Worm (Caenorhabditis elegans) whole organism, mixed stage, embryonic: ENCODE results near the gene C53B4.2.

ENCODE experiments used
- M03D4.4 ChIP-seq: sonication (generic microtip); optimal IDR thresholded peaks from 2 replicates; lab custom pipeline; 2017; ENCODE audit warnings: mild to moderate bottlenecking, missing genetic modification characterization, missing compliant biosample characterization
- bed-3 ChIP-seq: fragments of 200-800 bp; sonication (Bioruptor generic); optimal IDR thresholded peaks from 3 replicates; lab custom pipeline; 2018; ENCODE audit warnings: mild to moderate bottlenecking, missing genetic modification characterization, moderate library complexity, missing compliant biosample characterization
- blmp-1 ChIP-seq: fragments of 150-350 bp; optimal IDR thresholded peaks from 2 replicates; lab custom pipeline; 2014; ENCODE audit warnings: missing biosample characterization, missing genetic modification characterization
- ceh-39 ChIP-seq: fragments of 150-350 bp; optimal IDR thresholded peaks from 2 replicates; lab custom pipeline; 2014; ENCODE audit warnings: missing biosample characterization, missing genetic modification characterization
- ceh-43 ChIP-seq: fragments of 200-800 bp; sonication (Bioruptor generic); optimal IDR thresholded peaks from 2 replicates; lab custom pipeline; 2018; ENCODE audit warnings: mild to moderate bottlenecking, missing genetic modification characterization, moderate library complexity, missing compliant biosample characterization
- ceh-83 ChIP-seq: fragments of 200-800 bp; sonication (Bioruptor generic); optimal IDR thresholded peaks from 2 replicates; lab custom pipeline; 2018; ENCODE audit warnings: mild to moderate bottlenecking, missing genetic modification characterization, missing compliant biosample characterization
- ces-1 ChIP-seq: fragments of 150-350 bp; optimal IDR thresholded peaks from 2 replicates; lab custom pipeline; 2014; ENCODE audit warnings: missing biosample characterization, missing genetic modification reagents, missing genetic modification characterization
- cnd-1 ChIP-seq: fragments of 200-800 bp; sonication (Bioruptor generic); optimal IDR thresholded peaks from 2 replicates; lab custom pipeline; 2018; ENCODE audit warnings: mild to moderate bottlenecking, missing genetic modification characterization, missing compliant biosample characterization
- drap-1 ChIP-seq: fragments of 200-800 bp; sonication (Bioruptor generic); optimal IDR thresholded peaks from 3 replicates; lab custom pipeline; 2018; ENCODE audit warnings: mild to moderate bottlenecking, missing genetic modification characterization, missing compliant biosample characterization
- elt-1 ChIP-seq: sonication (generic microtip); optimal IDR thresholded peaks from 2 replicates; lab custom pipeline; 2017; ENCODE audit warnings: missing genetic modification characterization, mild to moderate bottlenecking, missing compliant biosample characterization, antibody characterized with exemption, moderate library complexity, borderline replicate concordance; ENCODE audit not compliant: insufficient read depth
- elt-3 ChIP-seq: fragments of 150-350 bp; optimal IDR thresholded peaks from 2 replicates; lab custom pipeline; 2014; ENCODE audit warnings: missing biosample characterization, missing genetic modification characterization
- flh-1 ChIP-seq: fragments of 200-800 bp; sonication (Bioruptor generic); optimal IDR thresholded peaks from 2 replicates; lab custom pipeline; 2018; ENCODE audit warnings: mild to moderate bottlenecking, missing genetic modification characterization, moderate library complexity, missing compliant biosample characterization
- ham-2 ChIP-seq: fragments of 200-800 bp; sonication (Bioruptor generic); optimal IDR thresholded peaks from 2 replicates; lab custom pipeline; 2018; ENCODE audit warnings: mild to moderate bottlenecking, missing genetic modification characterization, missing compliant biosample characterization
- hlh-1 ChIP-seq: fragments of 150-350 bp; optimal IDR thresholded peaks from 2 replicates; lab custom pipeline; 2014; ENCODE audit warnings: missing biosample characterization, missing genetic modification reagents, missing genetic modification characterization
- lin-32 ChIP-seq: fragments of 200-800 bp; sonication (Bioruptor generic); optimal IDR thresholded peaks from 2 replicates; lab custom pipeline; 2018; ENCODE audit warnings: mild to moderate bottlenecking, missing genetic modification characterization, missing compliant biosample characterization
- lsy-2 ChIP-seq: fragments of 150-350 bp; optimal IDR thresholded peaks from 2 replicates; lab custom pipeline; 2014; ENCODE audit warnings: missing biosample characterization, missing genetic modification characterization
- mab-5 ChIP-seq: fragments of 150-350 bp; optimal IDR thresholded peaks from 2 replicates; lab custom pipeline; 2014; ENCODE audit warnings: missing biosample characterization, missing genetic modification characterization
- mep-1 ChIP-seq: fragments of 150-350 bp; optimal IDR thresholded peaks from 2 replicates; lab custom pipeline; 2017; ENCODE audit warnings: missing biosample characterization, missing genetic modification reagents, missing genetic modification characterization, inconsistent platforms
- mls-2 ChIP-seq: sonication (generic microtip); optimal IDR thresholded peaks from 2 replicates; lab custom pipeline; 2016; ENCODE audit warnings: mild to moderate bottlenecking, missing genetic modification characterization, moderate library complexity, missing compliant biosample characterization
- nhr-12 ChIP-seq: fragments of 150-350 bp; optimal IDR thresholded peaks from 2 replicates; lab custom pipeline; 2014; ENCODE audit warnings: missing biosample characterization, missing genetic modification characterization
- nhr-2 ChIP-seq: fragments of 150-350 bp; optimal IDR thresholded peaks from 2 replicates; lab custom pipeline; 2014; ENCODE audit warnings: missing biosample characterization, missing genetic modification characterization
- nhr-237 ChIP-seq: fragments of 150-350 bp; optimal IDR thresholded peaks from 2 replicates; lab custom pipeline; 2014; ENCODE audit warnings: missing biosample characterization, missing genetic modification characterization
- nhr-28 ChIP-seq: fragments of 150-350 bp; optimal IDR thresholded peaks from 2 replicates; lab custom pipeline; 2014; ENCODE audit warnings: missing biosample characterization, missing genetic modification characterization
- nhr-76 ChIP-seq: sonication (generic microtip); optimal IDR thresholded peaks from 2 replicates; lab custom pipeline; 2017; ENCODE audit warnings: missing biosample characterization, missing genetic modification characterization
- pha-4 ChIP-seq: fragments of 150-350 bp; optimal IDR thresholded peaks from 2 replicates; lab custom pipeline; 2018; ENCODE audit warnings: missing biosample characterization, missing genetic modification reagents, missing genetic modification characterization
- sem-2 ChIP-seq: fragments of 200-800 bp; sonication (Bioruptor generic); optimal IDR thresholded peaks from 2 replicates; lab custom pipeline; 2018; ENCODE audit warnings: mild to moderate bottlenecking, missing genetic modification characterization, missing compliant biosample characterization
- snpc-4 ChIP-seq: fragments of 150-350 bp; optimal IDR thresholded peaks from 2 replicates; lab custom pipeline; 2014; ENCODE audit warnings: missing biosample characterization, missing genetic modification characterization
- sptf-1 ChIP-seq: sonication (generic microtip); optimal IDR thresholded peaks from 2 replicates; lab custom pipeline; 2017; ENCODE audit warnings: mild to moderate bottlenecking, missing genetic modification characterization, moderate library complexity, missing compliant biosample characterization
- tbx-8 ChIP-seq: fragments of 200-800 bp; sonication (Bioruptor generic); optimal IDR thresholded peaks from 2 replicates; lab custom pipeline; 2018; ENCODE audit warnings: mild to moderate bottlenecking, missing genetic modification characterization, moderate library complexity, missing compliant biosample characterization
- unc-120 ChIP-seq: sonication (generic microtip); optimal IDR thresholded peaks from 2 replicates; lab custom pipeline; 2017; ENCODE audit warnings: missing genetic modification characterization, missing compliant biosample characterization; ENCODE audit not compliant: poor library complexity, severe bottlenecking
- unc-62 ChIP-seq: fragments of 150-350 bp; optimal IDR thresholded peaks from 2 replicates; lab custom pipeline; 2014; ENCODE audit warnings: missing biosample characterization, missing genetic modification reagents, missing genetic modification characterization
- zip-8 ChIP-seq: fragments of 150-350 bp; optimal IDR thresholded peaks from 2 replicates; lab custom pipeline; 2014; ENCODE audit warnings: missing biosample characterization, missing genetic modification characterization
- ztf-11 ChIP-seq: fragments of 150-350 bp; optimal IDR thresholded peaks from 2 replicates; lab custom pipeline; 2014; ENCODE audit warnings: missing biosample characterization, missing genetic modification characterization

C53B4.2 gene

DNA sequence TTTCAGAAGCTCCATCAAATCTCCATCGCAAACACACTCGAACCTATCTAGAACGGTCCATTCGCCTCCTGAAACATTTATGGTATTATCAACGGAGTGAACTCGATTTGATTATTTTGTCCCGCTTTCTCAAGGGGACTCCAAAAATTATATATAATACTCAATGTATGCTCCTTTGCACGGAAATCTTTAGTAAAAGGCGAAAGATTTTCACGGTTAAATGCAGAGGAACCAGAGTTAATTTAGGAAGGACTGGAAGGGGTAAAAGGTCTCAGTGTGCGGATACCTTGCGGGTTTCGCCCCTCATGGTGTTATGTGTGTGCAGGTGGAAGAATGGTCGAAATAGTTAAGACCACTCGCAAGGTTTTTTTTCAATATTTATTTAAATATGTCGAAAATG lies 35.2 kb downstream of the C53B4.2 start:
- no peak for TF ChIP-seq mab-5 (tag; lab: Kevin White, UChicago)
- TF ChIP-seq ces-1 (GFP tag; lab: Kevin White, UChicago) = no peak
- no peak for TF ChIP-seq ceh-39 (tag; lab: Kevin White, UChicago)
- TF ChIP-seq snpc-4 = no peak
- no peak for TF ChIP-seq ztf-11 (tag; lab: Kevin White, UChicago)
- TF ChIP-seq sem-2 (GFP tag; lab: Kevin White, UChicago) = no peak
- TF ChIP-seq flh-1 (GFP tag; lab: Kevin White, UChicago) = no peak
- TF ChIP-seq pha-4 (tag; lab: Kevin White, UChicago) = no peak
- no peak for TF ChIP-seq elt-3 (tag; lab: Kevin White, UChicago)
- no peak for TF ChIP-seq lin-32 (GFP tag; lab: Kevin White, UChicago)
- no peak for TF ChIP-seq M03D4.4 (tag; lab: Kevin White, UChicago)
- TF ChIP-seq elt-1 = no peak
- no peak for TF ChIP-seq cnd-1
- no peak for TF ChIP-seq lsy-2
- TF ChIP-seq ceh-83 (GFP tag; lab: Kevin White, UChicago) = no peak
- no peak for TF ChIP-seq unc-120
- no peak for TF ChIP-seq drap-1 (GFP tag; lab: Kevin White, UChicago)
- no peak for TF ChIP-seq nhr-237
- TF ChIP-seq blmp-1 (tag; lab: Kevin White, UChicago) = no peak
- TF ChIP-seq bed-3 (GFP tag; lab: Kevin White, UChicago) = no peak

- TF ChIP-seq mab-5 (tag; lab: Kevin White, UChicago) (no peak), drap-1 (GFP tag; lab: Kevin White, UChicago) (no peak), mls-2 (no peak), nhr-2 (no peak), bed-3 (GFP tag; lab: Kevin White, UChicago) (no peak), ces-1 (GFP tag; lab: Kevin White, UChicago) (no peak), sem-2 (GFP tag; lab: Kevin White, UChicago) (no peak), zip-8 (tag; lab: Kevin White, UChicago) (no peak), hlh-1 (tag; lab: Kevin White, UChicago) (no peak), blmp-1 (tag; lab: Kevin White, UChicago) (no peak), unc-62 (GFP tag; lab: Kevin White, UChicago) (no peak), elt-1 (no peak), ceh-83 (GFP tag; lab: Kevin White, UChicago) (no peak), lin-32 (GFP tag; lab: Kevin White, UChicago) (no peak), elt-3 (tag; lab: Kevin White, UChicago) (no peak), nhr-76 (tag; lab: Kevin White, UChicago) (no peak), ztf-11 (tag; lab: Kevin White, UChicago) (no peak)
Observed at ce11 chrIV:9002636-9003035, 36.7 kb downstream of the C53B4.2 start, which contains the start of gene C53D6.8. C53D6.8 (minus strand) TSS chrIV:9002736.

ce11 chrIV:9005310-9005709 lies 39.3 kb downstream of the C53B4.2 start, which contains the start of gene unc-129:
unc-129 (minus strand) TSS chrIV:9005410.
- TF ChIP-seq lin-32 (GFP tag; lab: Kevin White, UChicago) = no peak
- TF ChIP-seq nhr-28 (tag; lab: Kevin White, UChicago) = no peak
- no peak for TF ChIP-seq tbx-8 (GFP tag; lab: Kevin White, UChicago)
- no peak for TF ChIP-seq drap-1 (GFP tag; lab: Kevin White, UChicago)
- TF ChIP-seq zip-8 (tag; lab: Kevin White, UChicago) = no peak
- TF ChIP-seq ceh-43 (GFP tag; lab: Kevin White, UChicago) = no peak
- no peak for TF ChIP-seq blmp-1 (tag; lab: Kevin White, UChicago)
- TF ChIP-seq flh-1 (GFP tag; lab: Kevin White, UChicago) = no peak
- TF ChIP-seq nhr-12 (tag; lab: Kevin White, UChicago) = no peak
- no peak for TF ChIP-seq ham-2 (GFP tag; lab: Kevin White, UChicago)
- TF ChIP-seq M03D4.4 (tag; lab: Kevin White, UChicago) = no peak
- TF ChIP-seq mep-1 (tag; lab: Kevin White, UChicago) = no peak
- no peak for TF ChIP-seq nhr-2
- no peak for TF ChIP-seq sptf-1 (tag; lab: Kevin White, UChicago)
- no peak for TF ChIP-seq pha-4 (tag; lab: Kevin White, UChicago)

ce11 chrIV:9007947-9008346 lies 42.0 kb downstream of the C53B4.2 start:
- no peak for TF ChIP-seq bed-3 (GFP tag; lab: Kevin White, UChicago)
- peak; percentile 74 for TF ChIP-seq hlh-1 (tag; lab: Kevin White, UChicago)
- peak; percentile 72 for TF ChIP-seq unc-62 (GFP tag; lab: Kevin White, UChicago)
